Worm (Caenorhabditis elegans) whole organism, L4/young adult: ENCODE data around the gene rpap-2.

Source experiments
- W03F9.2 ChIP-seq: fragments of 150-350 bp; optimal IDR thresholded peaks from 2 replicates; lab custom pipeline; 2014; ENCODE audit warnings: missing biosample characterization, missing genetic modification characterization
- dao-5 ChIP-seq: sonication (generic microtip); optimal IDR thresholded peaks from 2 replicates; lab custom pipeline; 2016; ENCODE audit warnings: missing genotype, missing genetic modification characterization, moderate library complexity, missing compliant biosample characterization
- him-1 ChIP-seq: sonication (generic microtip); optimal IDR thresholded peaks from 2 replicates; lab custom pipeline; 2016; ENCODE audit warnings: missing genotype, missing genetic modification reagents, missing genetic modification characterization, missing compliant biosample characterization

DNA sequence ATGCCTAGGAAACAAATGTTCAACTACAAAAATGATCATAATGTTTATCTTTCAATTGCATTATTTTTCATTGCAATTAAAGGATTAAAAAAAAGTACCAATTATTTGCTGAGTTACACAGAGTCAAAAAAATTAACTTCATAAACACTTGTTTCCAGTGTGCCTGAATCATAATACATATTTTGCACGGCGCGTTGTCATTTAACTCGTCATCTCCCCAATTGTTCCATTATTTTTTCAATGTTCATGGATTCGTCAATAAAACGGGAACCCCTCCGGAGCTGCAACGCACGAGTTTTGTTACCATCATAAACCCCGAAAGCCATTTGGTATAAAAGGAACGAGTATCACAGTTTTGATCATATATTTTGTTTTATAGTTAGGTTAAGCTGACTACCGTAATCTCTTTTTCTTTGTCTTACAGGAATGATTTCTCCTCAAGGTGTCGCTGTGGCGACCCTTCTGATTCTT is 49.4 kb downstream of the rpap-2 start, which contains the start of gene F59B2.12:
- TF ChIP-seq dao-5 (tag; lab: Kevin White, UChicago) (no peak), W03F9.2 (tag; lab: Kevin White, UChicago) (no peak), him-1 (tag; lab: Kevin White, UChicago) (no peak)
